Fruit fly (Drosophila melanogaster) whole organism, embryonic: ENCODE results near the gene sinu.

ENCODE experiments used
- Atf3 ChIP-seq: fragments of 200-800 bp; sonication (Bioruptor generic); optimal IDR thresholded peaks from 3 replicates; lab custom pipeline; 2016; ENCODE audit warnings: missing biosample characterization, missing genetic modification characterization
- CG10209 ChIP-seq: fragments of 200-800 bp; sonication (Bioruptor generic); optimal IDR thresholded peaks from 3 replicates; lab custom pipeline; 2017; ENCODE audit warnings: missing biosample characterization, mild to moderate bottlenecking, missing genetic modification characterization, missing genetic modification reagents
- CG10274 ChIP-seq: fragments of 200-800 bp; sonication (Bioruptor generic); optimal IDR thresholded peaks from 3 replicates; lab custom pipeline; 2017; ENCODE audit warnings: missing biosample characterization, mild to moderate bottlenecking, missing genetic modification characterization
- CG12769 ChIP-seq: fragments of 200-800 bp; sonication (Bioruptor generic); optimal IDR thresholded peaks from 2 replicates; lab custom pipeline; 2019; ENCODE audit warnings: missing biosample characterization, mild to moderate bottlenecking, missing genetic modification characterization, moderate library complexity
- CG14667 ChIP-seq: fragments of 200-800 bp; sonication (Bioruptor generic); IDR thresholded peaks from 2 replicates; pipeline ENCODE4 v1.3.6; 2022; ENCODE audit warnings: missing biosample characterization, missing genetic modification characterization
- CG16779 ChIP-seq: fragments of 200-800 bp; sonication (Bioruptor generic); IDR thresholded peaks from 2 replicates; pipeline ENCODE4 v1.3.6; 2022; ENCODE audit warnings: missing biosample characterization, missing genetic modification characterization
- CG16863 ChIP-seq: fragments of 200-800 bp; sonication (Bioruptor generic); optimal IDR thresholded peaks from 3 replicates; lab custom pipeline; 2016; ENCODE audit warnings: missing biosample characterization, missing genetic modification characterization
- CG18619 ChIP-seq: fragments of 200-800 bp; sonication (Bioruptor generic); optimal IDR thresholded peaks from 3 replicates; lab custom pipeline; 2017; ENCODE audit warnings: missing biosample characterization, mild to moderate bottlenecking, missing genetic modification characterization
- CG33557 ChIP-seq: fragments of 200-800 bp; sonication (Bioruptor generic); optimal IDR thresholded peaks from 2 replicates; lab custom pipeline; 2019; ENCODE audit warnings: missing biosample characterization, mild to moderate bottlenecking, missing genetic modification characterization, moderate library complexity
- CG3407 ChIP-seq: fragments of 200-800 bp; sonication (Bioruptor generic); optimal IDR thresholded peaks from 2 replicates; lab custom pipeline; 2018; ENCODE audit warnings: missing biosample characterization, mild to moderate bottlenecking, missing genetic modification characterization
- CG5180 ChIP-seq: fragments of 200-800 bp; sonication (Bioruptor generic); optimal IDR thresholded peaks from 3 replicates; lab custom pipeline; 2017; ENCODE audit warnings: missing biosample characterization, missing genetic modification characterization, mild to moderate bottlenecking, moderate library complexity, missing genetic modification reagents
- CG7556 ChIP-seq: fragments of 200-800 bp; sonication (Bioruptor generic); optimal IDR thresholded peaks from 2 replicates; lab custom pipeline; 2017; ENCODE audit warnings: missing biosample characterization, mild to moderate bottlenecking, missing genetic modification characterization
- CG9215 ChIP-seq: fragments of 200-800 bp; sonication (Bioruptor generic); IDR thresholded peaks from 2 replicates; pipeline ENCODE4 v1.3.6; 2022; ENCODE audit warnings: missing biosample characterization, missing genetic modification characterization
- CG9609 ChIP-seq: fragments of 200-800 bp; sonication (Bioruptor generic); optimal IDR thresholded peaks from 3 replicates; lab custom pipeline; 2016; ENCODE audit warnings: missing biosample characterization, missing genetic modification characterization
- CG9727 ChIP-seq: fragments of 200-800 bp; sonication (Bioruptor generic); optimal IDR thresholded peaks from 3 replicates; lab custom pipeline; 2017; ENCODE audit warnings: missing biosample characterization, mild to moderate bottlenecking, missing genetic modification characterization
- D19A ChIP-seq: fragments of 200-800 bp; optimal IDR thresholded peaks from 3 replicates; lab custom pipeline; 2019; ENCODE audit warnings: missing biosample characterization, mild to moderate bottlenecking, missing genetic modification characterization, moderate library complexity
- Dbx ChIP-seq: fragments of 200-800 bp; sonication (Bioruptor generic); IDR thresholded peaks from 3 replicates; pipeline ENCODE4 v1.3.6; 2022; ENCODE audit warnings: missing biosample characterization, missing genetic modification characterization
- Dfd ChIP-seq, 2 experiments: fragments of >200 bp; optimal IDR thresholded peaks; 2 replicates each; lab custom pipeline; 2017; ENCODE audit warnings: missing biosample characterization in 2 of 2, missing genetic modification characterization in 2 of 2
- E2f1 ChIP-seq: fragments of 200-800 bp; sonication (Bioruptor generic); IDR thresholded peaks from 2 replicates; pipeline ENCODE4 v1.3.6; 2022; ENCODE audit warnings: missing biosample characterization, missing genetic modification characterization
- Eip74EF ChIP-seq, 2 experiments: fragments of 200-800 bp in 1 of 2; fragments of >200 bp in 1 of 2; sonication (Bioruptor generic) in 1 of 2; optimal IDR thresholded peaks; 2 replicates each; lab custom pipeline; 2017 to 2019; ENCODE audit warnings: missing biosample characterization in 2 of 2, missing genetic modification characterization in 2 of 2, mild to moderate bottlenecking in 1 of 2, moderate library complexity in 1 of 2
- Elba2 ChIP-seq: fragments of 200-800 bp; sonication (Bioruptor generic); optimal IDR thresholded peaks from 3 replicates; lab custom pipeline; 2016; ENCODE audit warnings: missing biosample characterization, missing genetic modification characterization
- Gsc ChIP-seq: fragments of 200-800 bp; sonication (Bioruptor generic); IDR thresholded peaks from 2 replicates; pipeline ENCODE4 v1.3.6; 2022; ENCODE audit warnings: missing biosample characterization, missing genetic modification characterization
- Hey ChIP-seq: fragments of 200-800 bp; sonication (Bioruptor generic); optimal IDR thresholded peaks from 3 replicates; lab custom pipeline; 2018; ENCODE audit warnings: missing biosample characterization, mild to moderate bottlenecking, missing genetic modification characterization
- Hmr ChIP-seq: fragments of 200-800 bp; sonication (Bioruptor generic); optimal IDR thresholded peaks from 3 replicates; lab custom pipeline; 2017; ENCODE audit warnings: mild to moderate bottlenecking, missing biosample characterization, missing genetic modification reagents, missing genetic modification characterization
- MTF-1 ChIP-seq: fragments of 200-800 bp; sonication (Bioruptor generic); optimal IDR thresholded peaks from 2 replicates; lab custom pipeline; 2018; ENCODE audit warnings: missing biosample characterization, mild to moderate bottlenecking, missing genetic modification characterization, borderline replicate concordance
- Six4 ChIP-seq: fragments of 200-800 bp; sonication (Bioruptor generic); optimal IDR thresholded peaks from 2 replicates; lab custom pipeline; 2016; ENCODE audit warnings: missing biosample characterization, missing genetic modification characterization
- ac ChIP-seq: fragments of 200-800 bp; sonication (Bioruptor generic); optimal IDR thresholded peaks from 3 replicates; lab custom pipeline; 2017; ENCODE audit warnings: missing biosample characterization, mild to moderate bottlenecking, missing genetic modification characterization
- bcd ChIP-seq: fragments of 200-800 bp; sonication (Bioruptor generic); optimal IDR thresholded peaks from 2 replicates; lab custom pipeline; 2017; ENCODE audit warnings: missing biosample characterization, mild to moderate bottlenecking, missing genetic modification characterization
- crol ChIP-seq: fragments of 200-800 bp; sonication (Bioruptor generic); IDR thresholded peaks from 2 replicates; pipeline ENCODE4 v1.3.6; 2022; ENCODE audit warnings: missing biosample characterization, missing genetic modification characterization
- disco-r ChIP-seq: fragments of 200-800 bp; sonication (Bioruptor generic); optimal IDR thresholded peaks from 2 replicates; lab custom pipeline; 2016; ENCODE audit warnings: missing biosample characterization, missing genetic modification characterization
- dm ChIP-seq: fragments of 200-800 bp; sonication (Bioruptor generic); optimal IDR thresholded peaks from 3 replicates; lab custom pipeline; 2016; ENCODE audit warnings: missing biosample characterization, missing genetic modification characterization
- fd102C ChIP-seq: fragments of 200-800 bp; sonication (Bioruptor generic); optimal IDR thresholded peaks from 2 replicates; lab custom pipeline; 2018; ENCODE audit warnings: missing biosample characterization, mild to moderate bottlenecking, missing genetic modification characterization, moderate library complexity
- fd3F ChIP-seq: fragments of 200-800 bp; sonication (Bioruptor generic); optimal IDR thresholded peaks from 2 replicates; lab custom pipeline; 2018; ENCODE audit warnings: missing biosample characterization, mild to moderate bottlenecking, missing genetic modification characterization, moderate library complexity
- fd64A ChIP-seq: fragments of 200-800 bp; sonication (Bioruptor generic); optimal IDR thresholded peaks from 3 replicates; lab custom pipeline; 2018; ENCODE audit warnings: missing biosample characterization, mild to moderate bottlenecking, missing genetic modification characterization
- fru ChIP-seq: fragments of >200 bp; optimal IDR thresholded peaks from 2 replicates; lab custom pipeline; 2017
- grau ChIP-seq: fragments of 200-800 bp; optimal IDR thresholded peaks from 3 replicates; lab custom pipeline; 2019; ENCODE audit warnings: missing biosample characterization, mild to moderate bottlenecking, missing genetic modification characterization, moderate library complexity
- lov ChIP-seq, 2 experiments: fragments of 200-800 bp in 1 of 2; fragments of >200 bp in 1 of 2; sonication (Bioruptor generic) in 1 of 2; IDR thresholded peaks in 1 of 2; optimal IDR thresholded peaks in 1 of 2; 2 replicates in 1 of 2; 3 replicates in 1 of 2; pipeline versions ENCODE4 v1.3.6 to Lab custom; 2017 to 2022; ENCODE audit warnings: missing biosample characterization in 1 of 2, missing genetic modification characterization in 1 of 2
- nerfin-2 ChIP-seq: fragments of 200-800 bp; sonication (Bioruptor generic); IDR thresholded peaks from 2 replicates; pipeline ENCODE4 v1.3.6; 2022; ENCODE audit warnings: missing biosample characterization, missing genetic modification characterization; ENCODE audit not compliant: partially characterized antibody
- odd ChIP-seq: fragments of 200-800 bp; sonication (Bioruptor generic); optimal IDR thresholded peaks from 2 replicates; lab custom pipeline; 2017; ENCODE audit warnings: missing biosample characterization, mild to moderate bottlenecking, missing genetic modification characterization
- peb ChIP-seq: fragments of 200-800 bp; sonication (Bioruptor generic); IDR thresholded peaks from 2 replicates; pipeline ENCODE4 v1.3.6; 2022; ENCODE audit warnings: missing biosample characterization, missing genetic modification characterization
- ranshi ChIP-seq: fragments of 200-800 bp; sonication (Bioruptor generic); IDR thresholded peaks from 2 replicates; pipeline ENCODE4 v1.3.6; 2022; ENCODE audit warnings: missing biosample characterization, missing genetic modification characterization
- sc ChIP-seq, 3 experiments: fragments of >200 bp in 2 of 3; fragments of 200-800 bp in 1 of 3; sonication (Bioruptor generic) in 1 of 3; optimal IDR thresholded peaks; 2 replicates in 2 of 3; 3 replicates in 1 of 3; lab custom pipeline; 2017; ENCODE audit warnings: mild to moderate bottlenecking in 1 of 3, missing biosample characterization in 1 of 3, missing genetic modification characterization in 1 of 3, missing genetic modification reagents in 1 of 3
- sens ChIP-seq: fragments of 200-800 bp; sonication (Bioruptor generic); peaks from one replicate; lab custom pipeline; 2016; ENCODE audit warnings: missing biosample characterization, missing genetic modification characterization
- sob ChIP-seq: fragments of 200-800 bp; sonication (Bioruptor generic); IDR thresholded peaks from 2 replicates; pipeline ENCODE4 v1.3.6; 2022; ENCODE audit warnings: missing biosample characterization, missing genetic modification characterization
- ssp ChIP-seq: fragments of 200-800 bp; sonication (Bioruptor generic); IDR thresholded peaks from 2 replicates; pipeline ENCODE4 v1.3.6; 2022; ENCODE audit warnings: missing biosample characterization, missing genetic modification characterization
- unc-4 ChIP-seq: fragments of 200-800 bp; sonication (Bioruptor generic); IDR thresholded peaks from 2 replicates; pipeline ENCODE4 v1.3.6; 2022; ENCODE audit warnings: missing biosample characterization, missing genetic modification characterization; ENCODE audit not compliant: partially characterized antibody
- zen ChIP-seq: fragments of 200-800 bp; sonication (Bioruptor generic); optimal IDR thresholded peaks from 3 replicates; lab custom pipeline; 2018; ENCODE audit warnings: missing biosample characterization, mild to moderate bottlenecking, missing genetic modification characterization, moderate library complexity

The sinu gene

dm6 chr3L:5577250-5578138 is 16.1 kb upstream of the sinu start, which contains the start of gene Msr-110 (continued):
- TF ChIP-seq MTF-1 (peak; percentile 56), unc-4 (GFP tag; lab: Robert Waterston, UW) (no peak), bcd (GFP tag; lab: Kevin White, UChicago) (peak; percentile 89), fd64A (GFP tag; lab: Kevin White, UChicago) (peak; percentile 60), Eip74EF (GFP tag; optimal IDR thresholded peaks at IDR 0.05; lab: Kevin White, UChicago) (peak in 1 of 2 experiments; percentile 86), Six4 (GFP tag; lab: Kevin White, UChicago) (peak; percentile 75), CG9609 (GFP tag; lab: Kevin White, UChicago) (peak; percentile 66), CG16863 (GFP tag; lab: Kevin White, UChicago) (peak; percentile 79), ac (GFP tag; lab: Kevin White, UChicago) (no peak), odd (GFP tag; lab: Kevin White, UChicago) (peak; percentile 79), fru (no peak), sens (GFP tag; lab: Kevin White, UChicago) (peak; percentile 93), grau (tag; lab: Kevin White, UChicago) (peak; percentile 98), E2f1 (peak; percentile 75), CG18619 (peak; percentile 82), sc (optimal IDR thresholded peaks at IDR 0.05; lab: Kevin White, UChicago) (no peak), sc (GFP tag; optimal IDR thresholded peaks at IDR 0.05; lab: Kevin White, UChicago) (peak; percentile 66), ranshi (peak; percentile 90), CG33557 (GFP tag; lab: Kevin White, UChicago) (no peak), fd3F (peak; percentile 87), lov (optimal IDR thresholded peaks at IDR 0.05; lab: Kevin White, UChicago) (no peak), lov (GFP tag; IDR thresholded peaks at IDR 0.05; lab: Robert Waterston, UW) (peak; percentile 26; the same call in 1 of the 3 replicates), fd102C (GFP tag; lab: Kevin White, UChicago) (no peak), CG3407 (GFP tag; lab: Kevin White, UChicago) (peak; percentile 74), Dbx (GFP tag; lab: Robert Waterston, UW) (peak; percentile 94), D19A (tag; lab: Kevin White, UChicago) (peak; percentile 84), disco-r (GFP tag; lab: Kevin White, UChicago) (peak; percentile 45), CG9727 (peak; percentile 77), Atf3 (peak; percentile 74), zen (peak; percentile 40), CG5180 (peak; percentile 83), peb (GFP tag; lab: Robert Waterston, UW) (peak; percentile 76), dm (GFP tag; lab: Kevin White, UChicago) (peak; percentile 52), sob (GFP tag; lab: Robert Waterston, UW) (peak; percentile 94), crol (no peak), Hmr (peak; percentile 86), Elba2 (GFP tag; lab: Kevin White, UChicago) (no peak), nerfin-2 (GFP tag; lab: Robert Waterston, UW) (no peak), CG10209 (GFP tag; lab: Kevin White, UChicago) (peak; percentile 86), ssp (GFP tag; lab: Robert Waterston, UW) (peak; percentile 83), CG10274 (peak; percentile 96), CG16779 (GFP tag; lab: Robert Waterston, UW) (peak; percentile 84), Dfd (GFP tag; optimal IDR thresholded peaks at IDR 0.05; lab: Kevin White, UChicago) (no peak), CG12769 (tag; lab: Kevin White, UChicago) (peak; percentile 91), CG14667 (GFP tag; lab: Robert Waterston, UW) (peak; percentile 79), Hey (tag; lab: Kevin White, UChicago) (peak; percentile 17), CG7556 (peak; percentile 91), Gsc (GFP tag; lab: Robert Waterston, UW) (peak; percentile 64), CG9215 (GFP tag; lab: Robert Waterston, UW) (peak; percentile 89)
